Worm (Caenorhabditis elegans) whole organism, L2 larva: ENCODE data around the gene D1025.10.

Experiments
- C34F6.9 ChIP-seq: fragments of 150-350 bp; optimal IDR thresholded peaks from 2 replicates; lab custom pipeline; 2014; ENCODE audit warnings: missing biosample characterization, missing genetic modification characterization
- F13H6.1 ChIP-seq: sonication (generic microtip); optimal IDR thresholded peaks from 2 replicates; lab custom pipeline; 2016; ENCODE audit warnings: missing genetic modification characterization, missing compliant biosample characterization
- R02D3.7 ChIP-seq: fragments of 150-350 bp; optimal IDR thresholded peaks from 2 replicates; lab custom pipeline; 2014; ENCODE audit warnings: missing biosample characterization, missing genetic modification characterization
- Y55F3AM.14 ChIP-seq: fragments of 200-800 bp; sonication (Bioruptor generic); optimal IDR thresholded peaks from 2 replicates; lab custom pipeline; 2018; ENCODE audit warnings: mild to moderate bottlenecking, missing genetic modification characterization, missing compliant biosample characterization
- ZK546.5 ChIP-seq: sonication (generic microtip); optimal IDR thresholded peaks from 2 replicates; lab custom pipeline; 2017; ENCODE audit warnings: missing biosample characterization, missing genetic modification characterization
- alr-1 ChIP-seq: fragments of 150-350 bp; optimal IDR thresholded peaks from 2 replicates; lab custom pipeline; 2014; ENCODE audit warnings: missing biosample characterization, missing genetic modification characterization
- aly-2 ChIP-seq: fragments of 150-350 bp; optimal IDR thresholded peaks from 2 replicates; lab custom pipeline; 2014; ENCODE audit warnings: missing biosample characterization, missing genetic modification characterization
- ama-1 ChIP-seq: fragments of 150-350 bp; optimal IDR thresholded peaks from 2 replicates; lab custom pipeline; 2018; ENCODE audit warnings: inconsistent platforms
- blmp-1 ChIP-seq: sonication (generic microtip); optimal IDR thresholded peaks from 2 replicates; lab custom pipeline; 2017; ENCODE audit warnings: missing genetic modification characterization, mild to moderate bottlenecking, missing compliant biosample characterization, antibody characterized with exemption, moderate library complexity; ENCODE audit not compliant: insufficient read depth
- ceh-16 ChIP-seq: fragments of 150-350 bp; optimal IDR thresholded peaks from 2 replicates; lab custom pipeline; 2014; ENCODE audit warnings: missing biosample characterization, missing genetic modification characterization
- crh-2 ChIP-seq: sonication (generic microtip); optimal IDR thresholded peaks from 2 replicates; lab custom pipeline; 2017; ENCODE audit warnings: missing biosample characterization, missing genetic modification characterization
- egl-27 ChIP-seq: sonication (generic microtip); optimal IDR thresholded peaks from 3 replicates; lab custom pipeline; 2017; ENCODE audit warnings: missing biosample characterization, missing genetic modification reagents, missing genetic modification characterization
- elt-1 ChIP-seq: fragments of 150-350 bp; optimal IDR thresholded peaks from 2 replicates; lab custom pipeline; 2014; ENCODE audit warnings: missing biosample characterization, missing genetic modification characterization
- elt-3 ChIP-seq: sonication (generic microtip); optimal IDR thresholded peaks from 2 replicates; lab custom pipeline; 2017; ENCODE audit warnings: missing biosample characterization, missing genetic modification characterization
- fos-1 ChIP-seq: fragments of 150-350 bp; optimal IDR thresholded peaks from 2 replicates; lab custom pipeline; 2014; ENCODE audit warnings: missing biosample characterization, missing genetic modification characterization
- gmeb-1 ChIP-seq: fragments of 150-350 bp; optimal IDR thresholded peaks from 2 replicates; lab custom pipeline; 2014; ENCODE audit warnings: missing biosample characterization, missing genetic modification characterization
- lin-11 ChIP-seq: fragments of 150-350 bp; sonication (generic microtip); optimal IDR thresholded peaks from 2 replicates; lab custom pipeline; 2014; ENCODE audit warnings: missing biosample characterization, missing genetic modification characterization, inconsistent platforms, mixed read lengths
- lin-13 ChIP-seq: fragments of 150-350 bp; optimal IDR thresholded peaks from 2 replicates; lab custom pipeline; 2014; ENCODE audit warnings: missing biosample characterization, missing genetic modification reagents, missing genetic modification characterization
- lsy-2 ChIP-seq, 2 experiments: fragments of 150-350 bp in 1 of 2; sonication (generic microtip) in 1 of 2; optimal IDR thresholded peaks; 2 replicates each; lab custom pipeline; 2014 to 2017; ENCODE audit warnings: missing biosample characterization in 2 of 2, missing genetic modification characterization in 2 of 2
- mab-5 ChIP-seq: fragments of 150-350 bp; optimal IDR thresholded peaks from 2 replicates; lab custom pipeline; 2014; ENCODE audit warnings: missing biosample characterization, missing genetic modification characterization
- mbf-1 ChIP-seq: sonication (generic microtip); optimal IDR thresholded peaks from 2 replicates; lab custom pipeline; 2017; ENCODE audit warnings: missing biosample characterization, missing genetic modification characterization
- mdl-1 ChIP-seq, 2 experiments: fragments of 150-350 bp in 1 of 2; sonication (generic microtip) in 1 of 2; optimal IDR thresholded peaks; 2 replicates each; lab custom pipeline; 2017; ENCODE audit warnings: missing biosample characterization in 2 of 2, missing genetic modification characterization in 2 of 2
- nhr-10 ChIP-seq: sonication (generic microtip); optimal IDR thresholded peaks from 2 replicates; lab custom pipeline; 2017; ENCODE audit warnings: missing biosample characterization, missing genetic modification characterization
- nhr-129 ChIP-seq: fragments of 150-350 bp; optimal IDR thresholded peaks from 2 replicates; lab custom pipeline; 2014; ENCODE audit warnings: missing biosample characterization, missing genetic modification characterization
- nhr-21 ChIP-seq: fragments of 150-350 bp; optimal IDR thresholded peaks from 2 replicates; lab custom pipeline; 2014; ENCODE audit warnings: missing biosample characterization, missing genetic modification characterization
- nhr-23 ChIP-seq: fragments of 150-350 bp; optimal IDR thresholded peaks from 2 replicates; lab custom pipeline; 2014; ENCODE audit warnings: missing biosample characterization, missing genetic modification reagents, missing genetic modification characterization
- nhr-25 ChIP-seq: fragments of 150-350 bp; sonication (generic microtip); optimal IDR thresholded peaks from 3 replicates; lab custom pipeline; 2014; ENCODE audit warnings: missing biosample characterization, missing genetic modification characterization
- nhr-6 ChIP-seq: fragments of 150-350 bp; optimal IDR thresholded peaks from 2 replicates; lab custom pipeline; 2014; ENCODE audit warnings: missing biosample characterization, missing genetic modification characterization
- sem-4 ChIP-seq: fragments of 150-350 bp; optimal IDR thresholded peaks from 2 replicates; lab custom pipeline; 2014; ENCODE audit warnings: missing biosample characterization, missing genetic modification reagents, missing genetic modification characterization
- sma-3 ChIP-seq: sonication (generic microtip); optimal IDR thresholded peaks from 2 replicates; lab custom pipeline; 2016; ENCODE audit warnings: missing genetic modification reagents, missing genetic modification characterization, missing compliant biosample characterization
- sma-9 ChIP-seq, 2 experiments: fragments of 150-350 bp in 1 of 2; sonication (generic microtip) in 1 of 2; optimal IDR thresholded peaks; 2 replicates each; lab custom pipeline; 2014 to 2016; ENCODE audit warnings: missing genetic modification characterization in 2 of 2, mild to moderate bottlenecking in 1 of 2, missing biosample characterization in 1 of 2, missing compliant biosample characterization in 1 of 2, missing genetic modification reagents in 1 of 2, moderate library complexity in 1 of 2
- snpc-4 ChIP-seq: fragments of 150-350 bp; optimal IDR thresholded peaks from 2 replicates; lab custom pipeline; 2014; ENCODE audit warnings: missing biosample characterization, missing genetic modification characterization
- unc-39 ChIP-seq: fragments of 150-350 bp; optimal IDR thresholded peaks from 2 replicates; lab custom pipeline; 2014; ENCODE audit warnings: missing biosample characterization, missing genetic modification characterization
- unc-55 ChIP-seq: fragments of 150-350 bp; sonication (generic microtip); optimal IDR thresholded peaks from 3 replicates; lab custom pipeline; 2014; ENCODE audit warnings: missing biosample characterization, missing genetic modification reagents, missing genetic modification characterization
- zag-1 ChIP-seq: fragments of 150-350 bp; optimal IDR thresholded peaks from 2 replicates; lab custom pipeline; 2014; ENCODE audit warnings: missing biosample characterization, missing genetic modification characterization
- ztf-1 ChIP-seq: fragments of 200-800 bp; sonication (Bioruptor generic); conservative IDR thresholded peaks from 2 replicates; pipeline ENCODE4 v1.3.6; 2022; ENCODE audit warnings: missing genetic modification characterization, missing compliant biosample characterization
- ztf-4 ChIP-seq: fragments of 150-350 bp; optimal IDR thresholded peaks from 2 replicates; lab custom pipeline; 2014; ENCODE audit warnings: missing biosample characterization, missing genetic modification characterization

The D1025.10 gene

DNA sequence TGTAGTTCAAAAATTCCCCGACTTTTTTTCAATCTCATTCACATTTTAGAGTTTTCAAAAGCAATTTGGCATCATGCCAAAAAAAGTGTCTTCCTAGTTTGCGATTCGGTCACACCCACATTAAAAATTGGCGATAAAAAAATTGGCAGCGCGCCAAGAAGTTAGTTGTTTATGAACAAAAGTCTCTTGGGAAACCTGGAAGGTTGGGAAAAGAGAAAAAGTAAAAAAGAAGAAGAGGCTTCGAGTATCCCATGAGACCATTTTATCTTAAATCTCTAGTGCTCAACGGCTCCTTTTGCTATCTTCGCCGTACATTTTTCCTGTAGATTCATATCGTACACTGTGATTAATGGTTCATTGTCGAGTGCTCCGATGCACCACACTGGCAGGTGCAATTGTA lies 28.8 kb upstream of the D1025.10 start:
- TF ChIP-seq mdl-1 (tag; optimal IDR thresholded peaks at IDR 0.05; lab: Kevin White, UChicago), result no peak
- TF ChIP-seq snpc-4 (tag; lab: Kevin White, UChicago), result no peak
- TF ChIP-seq mab-5, result peak; percentile 35

- TF ChIP-seq nhr-129 (peak; percentile 80), zag-1 (peak; percentile 65), lin-11 (tag; lab: Kevin White, UChicago) (peak; percentile 53), elt-3 (no peak), unc-39 (no peak), F13H6.1 (tag; lab: Kevin White, UChicago) (peak; percentile 58), mdl-1 (tag; optimal IDR thresholded peaks at IDR 0.05; lab: Kevin White, UChicago) (peak in 1 of 2 experiments; percentile 32), sma-9 (GFP tag; optimal IDR thresholded peaks at IDR 0.05; lab: Kevin White, UChicago) (peak; percentile 87), sma-9 (tag; optimal IDR thresholded peaks at IDR 0.05; lab: Kevin White, UChicago) (no peak), gmeb-1 (peak; percentile 55), nhr-25 (peak; percentile 85), C34F6.9 (tag; lab: Kevin White, UChicago) (peak; percentile 63), egl-27 (tag; lab: Kevin White, UChicago) (peak; percentile 28), lin-13 (GFP tag; lab: Kevin White, UChicago) (peak; percentile 73), elt-1 (tag; lab: Kevin White, UChicago) (no peak), ama-1 (lab: Kevin White, UChicago) (peak; percentile 26), nhr-6 (tag; lab: Kevin White, UChicago) (peak; percentile 48), sem-4 (tag; lab: Kevin White, UChicago) (peak; percentile 72), ceh-16 (tag; lab: Kevin White, UChicago) (peak; percentile 63), Y55F3AM.14 (no peak), ztf-1 (GFP tag; lab: Robert Waterston, UW) (no peak), lsy-2 (tag; optimal IDR thresholded peaks at IDR 0.05; lab: Kevin White, UChicago) (peak; percentile 20 to 73), sma-3 (peak; percentile 60), snpc-4 (tag; lab: Kevin White, UChicago) (peak; percentile 69), crh-2 (tag; lab: Kevin White, UChicago) (peak; percentile 75), fos-1 (tag; lab: Kevin White, UChicago) (peak; percentile 93), ztf-4 (tag; lab: Kevin White, UChicago) (peak; percentile 11), mbf-1 (tag; lab: Kevin White, UChicago) (no peak), nhr-21 (tag; lab: Kevin White, UChicago) (peak; percentile 53), mab-5 (peak; percentile 50), unc-55 (GFP tag; lab: Kevin White, UChicago) (peak; percentile 76)
- TF ChIP-seq, all 48 proteins: peak for 24
These were observed 26.7 kb upstream of the D1025.10 start, which contains the start of gene his-24 for ce11 chrX:14489945-14490344. TSS of gene his-24 (plus strand) at chrX:14490094.

DNA sequence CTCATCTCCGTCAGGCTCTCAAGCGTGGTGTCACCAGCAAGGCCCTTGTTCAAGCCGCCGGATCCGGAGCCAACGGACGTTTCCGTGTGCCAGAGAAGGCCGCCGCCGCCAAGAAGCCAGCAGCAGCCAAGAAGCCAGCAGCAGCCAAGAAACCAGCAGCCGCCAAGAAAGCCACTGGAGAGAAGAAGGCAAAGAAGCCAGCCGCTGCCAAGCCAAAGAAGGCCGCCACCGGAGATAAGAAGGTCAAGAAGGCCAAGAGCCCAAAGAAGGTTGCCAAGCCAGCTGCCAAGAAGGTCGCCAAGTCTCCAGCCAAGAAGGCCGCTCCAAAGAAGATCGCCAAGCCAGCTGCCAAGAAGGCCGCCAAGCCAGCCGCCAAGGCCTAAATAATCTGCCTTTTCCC lies 26.2 kb upstream of the D1025.10 start:
- no peak for TF ChIP-seq snpc-4 (tag; lab: Kevin White, UChicago)

- TF ChIP-seq alr-1 (tag; lab: Kevin White, UChicago), result no peak
- TF ChIP-seq ceh-16 (tag; lab: Kevin White, UChicago), result peak; percentile 61
- no peak for TF ChIP-seq fos-1 (tag; lab: Kevin White, UChicago)
- no peak for TF ChIP-seq nhr-23
- TF ChIP-seq ZK546.5 (tag; lab: Kevin White, UChicago), result no peak
- peak; percentile 64 for TF ChIP-seq nhr-25
These were observed 25.6 kb upstream of the D1025.10 start for ce11 chrX:14491103-14491502.

ce11 chrX:14492441-14492840 lies 24.2 kb upstream of the D1025.10 start:
- TF ChIP-seq blmp-1 (tag; lab: Kevin White, UChicago) (no peak), R02D3.7 (tag; lab: Kevin White, UChicago) (no peak), nhr-10 (tag; lab: Kevin White, UChicago) (no peak), C34F6.9 (tag; lab: Kevin White, UChicago) (no peak), aly-2 (tag; lab: Kevin White, UChicago) (no peak)
